Fruit fly (Drosophila melanogaster): ENCODE measurements around the gene Odj.
A peak's percentile ranks its signal among the peaks of the same experiment; 100 is the strongest.

Odj gene

dm6 chr3R:17794335-17795074 lies 14.5 kb downstream of the Odj start, which contains the start of gene CG43102 (continued):
- TF ChIP-seq CG1647 (GFP tag; optimal IDR thresholded peaks at IDR 0.05) = peak; percentile 15
- no peak for TF ChIP-seq CG7745 (tag; optimal IDR thresholded peaks at IDR 0.05)
- TF ChIP-seq da (GFP tag; optimal IDR thresholded peaks at IDR 0.05) = peak; percentile 24
- TF ChIP-seq pnt (GFP tag; optimal IDR thresholded peaks at IDR 0.05) = peak; percentile 30
- TF ChIP-seq Dref (GFP tag; IDR thresholded peaks at IDR 0.05) = peak; percentile 59
- peak; percentile 62 for TF ChIP-seq her (GFP tag; optimal IDR thresholded peaks at IDR 0.05)
- peak in 1 of 2 experiments; percentile 0 for TF ChIP-seq chif (GFP tag; optimal IDR thresholded peaks at IDR 0.05)
- peak; percentile 62 for TF ChIP-seq CG31224 (GFP tag; IDR thresholded peaks at IDR 0.05)
- peak; percentile 49 for TF ChIP-seq Six4 (GFP tag; optimal IDR thresholded peaks at IDR 0.05)
- no peak for TF ChIP-seq pita (GFP tag; optimal IDR thresholded peaks at IDR 0.05)
- TF ChIP-seq Fer1 (GFP tag; optimal IDR thresholded peaks at IDR 0.05) = peak; percentile 49
- TF ChIP-seq eve (GFP tag; optimal IDR thresholded peaks at IDR 0.05) = no peak
- peak; percentile 59 for TF ChIP-seq ERR (GFP tag; optimal IDR thresholded peaks at IDR 0.05)
- TF ChIP-seq CG1233 (GFP tag; optimal IDR thresholded peaks at IDR 0.05) = peak; percentile 50
- no peak for TF ChIP-seq CG12236 (GFP tag; optimal IDR thresholded peaks at IDR 0.05)
- peak; percentile 96 for TF ChIP-seq Med (GFP tag)
- peak; percentile 36 for TF ChIP-seq CG18011 (GFP tag; optimal IDR thresholded peaks at IDR 0.05)
- peak; percentile 31 for TF ChIP-seq Bdp1 (GFP tag; optimal IDR thresholded peaks at IDR 0.05)
- peak; percentile 30 for TF ChIP-seq D19B (GFP tag; optimal IDR thresholded peaks at IDR 0.05)
- TF ChIP-seq repo (GFP tag; optimal IDR thresholded peaks at IDR 0.05) = no peak
- TF ChIP-seq row (GFP tag; IDR thresholded peaks at IDR 0.05) = peak; percentile 73
- peak; percentile 65 for TF ChIP-seq lilli (GFP tag; optimal IDR thresholded peaks at IDR 0.05)
- peak; percentile 46 for TF ChIP-seq stwl (tag; optimal IDR thresholded peaks at IDR 0.05)
- peak; percentile 48 to 58 for TF ChIP-seq Pdp1 (GFP tag; optimal IDR thresholded peaks at IDR 0.05)
- peak; percentile 68 for TF ChIP-seq CG15601 (tag; optimal IDR thresholded peaks at IDR 0.05)
- TF ChIP-seq Fer2 (tag; optimal IDR thresholded peaks at IDR 0.05) = peak; percentile 43
- TF ChIP-seq Adf1 (GFP tag; IDR thresholded peaks at IDR 0.05) = peak; percentile 47; the same call in 1 of the 2 replicates
- peak; percentile 42 for TF ChIP-seq CG6254 (GFP tag; optimal IDR thresholded peaks at IDR 0.05)
- peak; percentile 75 for TF ChIP-seq tgo (GFP tag; IDR thresholded peaks at IDR 0.05)
- TF ChIP-seq chinmo (GFP tag; IDR thresholded peaks at IDR 0.05; ENCODE audit: partially characterized antibody) = peak; percentile 81; the same call in 3 of the 4 replicates
- TF ChIP-seq sr (GFP tag; IDR thresholded peaks at IDR 0.05) = 0 out of 3 replicates have a peak, but pooled peaks have one; percentile 39
- TF ChIP-seq dmrt99B (tag; optimal IDR thresholded peaks at IDR 0.05) = peak; percentile 70
- TF ChIP-seq CG18599 (GFP tag; optimal IDR thresholded peaks at IDR 0.05) = peak; percentile 79
- TF ChIP-seq wdn (GFP tag; IDR thresholded peaks at IDR 0.05) = 0 out of 2 replicates have a peak, but pooled peaks have one; percentile 36
- TF ChIP-seq CG31365 (tag; optimal IDR thresholded peaks at IDR 0.05) = no peak
- no peak for TF ChIP-seq CG1832 (GFP tag; optimal IDR thresholded peaks at IDR 0.05)
- TF ChIP-seq Gug (GFP tag; IDR thresholded peaks at IDR 0.05) = peak; percentile 76
- peak; percentile 66 for TF ChIP-seq ranshi (GFP tag; IDR thresholded peaks at IDR 0.05)
- TF ChIP-seq gcm2 (GFP tag; optimal IDR thresholded peaks at IDR 0.05) = no peak
- peak; percentile 18 for TF ChIP-seq maf-S (GFP tag; optimal IDR thresholded peaks at IDR 0.05)
- peak; percentile 31 for TF ChIP-seq MESR4 (GFP tag; optimal IDR thresholded peaks at IDR 0.05)
- TF ChIP-seq klu (GFP tag; IDR thresholded peaks at IDR 0.05) = no peak; the same call in 1 of the 2 replicates
- no peak for TF ChIP-seq prd (optimal IDR thresholded peaks at IDR 0.05)
- peak; percentile 80 for TF ChIP-seq prd (GFP tag; IDR thresholded peaks at IDR 0.05)
- TF ChIP-seq bsh (GFP tag; optimal IDR thresholded peaks at IDR 0.05) = peak; percentile 39 to 68
- TF ChIP-seq CG4360 (GFP tag; IDR thresholded peaks at IDR 0.05) = peak; percentile 95
- no peak for TF ChIP-seq CG14965 (GFP tag; optimal IDR thresholded peaks at IDR 0.05; ENCODE audit: borderline replicate concordance)
- TF ChIP-seq corto (GFP tag; optimal IDR thresholded peaks at IDR 0.05) = no peak
- peak; percentile 47; the same call in 1 of the 3 replicates for TF ChIP-seq gce (GFP tag; IDR thresholded peaks at IDR 0.05)
